Worm (Caenorhabditis elegans): ENCODE measurements around the gene F56C3.9.

F56C3.9 gene

DNA sequence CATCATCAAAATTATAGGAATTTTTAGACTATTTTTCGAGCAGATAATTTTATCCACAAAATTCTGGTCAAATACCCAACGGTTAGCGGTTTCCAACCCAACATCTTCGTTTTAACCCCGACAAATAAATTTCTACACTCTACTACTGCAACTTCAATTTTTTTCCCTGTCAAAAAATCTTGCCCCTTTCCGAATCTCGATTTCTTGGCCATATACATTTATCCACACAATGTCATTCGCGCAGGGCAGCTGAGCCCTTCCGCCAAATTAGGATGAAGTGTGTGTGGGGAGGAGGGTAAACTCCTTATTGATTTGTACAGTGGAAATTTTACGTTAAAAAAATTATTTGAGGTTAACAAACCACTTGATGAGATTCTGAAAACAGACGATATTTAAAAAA lies 49.0 kb downstream of the F56C3.9 start:
- TF ChIP-seq sdc-2 (tag; optimal IDR thresholded peaks at IDR 0.05) (peak; percentile 99), gmeb-2 (tag; optimal IDR thresholded peaks at IDR 0.05) (peak; percentile 35), fax-1 (tag; optimal IDR thresholded peaks at IDR 0.05) (no peak), dve-1 (tag; optimal IDR thresholded peaks at IDR 0.05) (peak; percentile 88), pag-3 (tag; optimal IDR thresholded peaks at IDR 0.05; ENCODE audit: borderline replicate concordance) (no peak), ceh-6 (GFP tag; optimal IDR thresholded peaks at IDR 0.05) (peak; percentile 6), hlh-30 (tag; optimal IDR thresholded peaks at IDR 0.05; ENCODE audit: insufficient read depth) (peak; percentile 35), ref-2 (tag; optimal IDR thresholded peaks at IDR 0.05) (peak; percentile 77), lin-11 (tag; optimal IDR thresholded peaks at IDR 0.05) (no peak), Y22D7AL.16 (tag; optimal IDR thresholded peaks at IDR 0.05) (no peak), C08G9.2 (tag; optimal IDR thresholded peaks at IDR 0.05) (peak; percentile 56), unc-42 (tag; optimal IDR thresholded peaks at IDR 0.05) (peak; percentile 89), sox-2 (GFP tag; IDR thresholded peaks at IDR 0.05) (no peak), nhr-11 (tag; optimal IDR thresholded peaks at IDR 0.05) (no peak), ceh-34 (tag; optimal IDR thresholded peaks at IDR 0.05) (peak; percentile 62), unc-55 (GFP tag; optimal IDR thresholded peaks at IDR 0.05) (peak; percentile 6), lim-6 (tag; optimal IDR thresholded peaks at IDR 0.05) (no peak), ceh-22 (tag; optimal IDR thresholded peaks at IDR 0.05) (peak; percentile 72), fkh-6 (tag; optimal IDR thresholded peaks at IDR 0.05) (no peak), ceh-48 (tag; optimal IDR thresholded peaks at IDR 0.05) (peak; percentile 78), odd-2 (tag; optimal IDR thresholded peaks at IDR 0.05) (no peak), nhr-232 (tag; optimal IDR thresholded peaks at IDR 0.05) (no peak), elt-2 (tag; optimal IDR thresholded peaks at IDR 0.05) (peak; percentile 47), C38D4.7 (GFP tag; optimal IDR thresholded peaks at IDR 0.05) (no peak), ceh-45 (GFP tag; IDR thresholded peaks at IDR 0.05) (no peak), unc-3 (GFP tag; conservative IDR thresholded peaks at IDR 0.05) (no peak), unc-3 (tag; optimal IDR thresholded peaks at IDR 0.05) (no peak), madf-2 (tag; optimal IDR thresholded peaks at IDR 0.05) (peak; percentile 3), tbx-2 (tag; optimal IDR thresholded peaks at IDR 0.05) (peak; percentile 74), ceh-30 (tag; optimal IDR thresholded peaks at IDR 0.05) (peak; percentile 76), rnt-1 (tag; optimal IDR thresholded peaks at IDR 0.05) (peak; percentile 76), ceh-19 (GFP tag; optimal IDR thresholded peaks at IDR 0.05) (no peak), ceh-9 (tag; optimal IDR thresholded peaks at IDR 0.05) (no peak), F13H6.1 (tag; optimal IDR thresholded peaks at IDR 0.05) (no peak), ceh-31 (tag; optimal IDR thresholded peaks at IDR 0.05) (peak; percentile 80), eyg-1 (tag; optimal IDR thresholded peaks at IDR 0.05) (no peak), T23F11.4 (GFP tag; optimal IDR thresholded peaks at IDR 0.05) (no peak), che-1 (tag; optimal IDR thresholded peaks at IDR 0.05) (no peak), tbx-7 (tag; optimal IDR thresholded peaks at IDR 0.05) (no peak), pros-1 (tag; optimal IDR thresholded peaks at IDR 0.05) (peak; percentile 72), hlh-13 (GFP tag; optimal IDR thresholded peaks at IDR 0.05) (no peak), pha-2 (tag; optimal IDR thresholded peaks at IDR 0.05) (no peak), ztf-16 (tag; optimal IDR thresholded peaks at IDR 0.05) (peak; percentile 46), ceh-14 (tag; optimal IDR thresholded peaks at IDR 0.05) (no peak), sox-4 (tag; optimal IDR thresholded peaks at IDR 0.05) (no peak), zip-5 (tag; optimal IDR thresholded peaks at IDR 0.05) (no peak), hlh-6 (tag; optimal IDR thresholded peaks at IDR 0.05) (no peak), K09A11.1 (tag; optimal IDR thresholded peaks at IDR 0.05; ENCODE audit: insufficient read depth) (peak; percentile 66), pqm-1 (tag; optimal IDR thresholded peaks at IDR 0.05) (no peak), ama-1 (optimal IDR thresholded peaks at IDR 0.05) (no peak), syd-9 (tag; optimal IDR thresholded peaks at IDR 0.05) (no peak), ets-4 (tag; optimal IDR thresholded peaks at IDR 0.05) (peak; percentile 36), ahr-1 (tag; optimal IDR thresholded peaks at IDR 0.05) (no peak), unc-86 (tag; optimal IDR thresholded peaks at IDR 0.05) (peak; percentile 34), hlh-15 (tag; optimal IDR thresholded peaks at IDR 0.05) (no peak)
